Worm (Caenorhabditis elegans): ENCODE results near the gene xol-1.

DNA sequence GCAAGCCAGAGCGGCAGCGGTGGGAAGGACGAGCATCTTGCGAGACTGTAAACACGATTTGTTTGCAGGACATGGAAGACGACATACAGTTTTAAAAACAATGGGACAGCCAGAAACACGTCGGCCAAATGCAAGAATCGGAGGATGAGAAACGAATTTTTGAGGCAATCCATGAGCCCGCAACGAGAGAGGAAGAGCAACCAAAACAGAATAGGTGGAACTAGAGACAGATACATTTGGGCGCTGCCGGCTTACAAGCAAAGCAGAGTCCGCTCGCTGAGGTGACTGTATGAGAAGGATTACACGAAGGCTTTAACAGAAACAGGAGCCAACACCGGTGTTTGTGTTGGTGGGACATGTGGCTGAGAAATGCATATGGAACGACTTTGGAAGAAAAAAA, 46.6 kb upstream of the xol-1 start:
- TF ChIP-seq ceh-9 (tag; optimal IDR thresholded peaks at IDR 0.05) (no peak), nhr-11 (tag; optimal IDR thresholded peaks at IDR 0.05) (no peak), nhr-28 (tag; optimal IDR thresholded peaks at IDR 0.05) (no peak), fkh-2 (tag; optimal IDR thresholded peaks at IDR 0.05) (no peak), R02D3.7 (tag; optimal IDR thresholded peaks at IDR 0.05) (no peak), mdl-1 (tag; optimal IDR thresholded peaks at IDR 0.05) (no peak)

Measured in whole organism, L3 larva.